Worm (Caenorhabditis elegans): ENCODE data around the gene vha-15.

- TF ChIP-seq aly-1 (tag; optimal IDR thresholded peaks at IDR 0.05) = no peak
- no peak for TF ChIP-seq ets-7 (tag; optimal IDR thresholded peaks at IDR 0.05)
- TF ChIP-seq ama-1 (optimal IDR thresholded peaks at IDR 0.05) = no peak
- no peak for TF ChIP-seq scrt-1 (GFP tag; IDR thresholded peaks at IDR 0.05)
- no peak for TF ChIP-seq ceh-36 (tag; optimal IDR thresholded peaks at IDR 0.05)
- no peak for TF ChIP-seq flt-1 (GFP tag; IDR thresholded peaks at IDR 0.05)
- no peak for TF ChIP-seq hmg-4 (GFP tag; optimal IDR thresholded peaks at IDR 0.05)
- TF ChIP-seq tbx-37 (GFP tag; conservative IDR thresholded peaks at IDR 0.05) = no peak
- no peak for TF ChIP-seq B0310.2 (tag; optimal IDR thresholded peaks at IDR 0.05)
- no peak for TF ChIP-seq ceh-13 (GFP tag; optimal IDR thresholded peaks at IDR 0.05)
These were observed 48.8 kb upstream of the vha-15 start for ce11 chrX:2188885-2189284.

All from whole organism, early embryonic.